Fruit fly (Drosophila melanogaster) whole organism: ENCODE measurements around the gene GramD1B.

ENCODE experiments used
- CG8478 ChIP-seq: fragments of >200 bp; optimal IDR thresholded peaks from 2 replicates; lab custom pipeline; 2018; ENCODE audit warnings: inconsistent platforms
- Dll ChIP-seq: fragments of >200 bp; optimal IDR thresholded peaks from 2 replicates; lab custom pipeline; 2017
- EcR ChIP-seq, 2 experiments: fragments of >200 bp; optimal IDR thresholded peaks; 2 replicates each; lab custom pipeline; 2017; ENCODE audit warnings: missing biosample characterization in 2 of 2, missing genetic modification characterization in 2 of 2, missing genetic modification reagents in 2 of 2
- pan ChIP-seq: fragments of >200 bp; optimal IDR thresholded peaks from 2 replicates; lab custom pipeline; 2017
- psq ChIP-seq: fragments of >200 bp; optimal IDR thresholded peaks from 2 replicates; lab custom pipeline; 2017
- usp ChIP-seq: fragments of >200 bp; optimal IDR thresholded peaks from 2 replicates; lab custom pipeline; 2017; ENCODE audit warnings: missing biosample characterization, missing genetic modification characterization, mixed read lengths

Gene GramD1B

DNA sequence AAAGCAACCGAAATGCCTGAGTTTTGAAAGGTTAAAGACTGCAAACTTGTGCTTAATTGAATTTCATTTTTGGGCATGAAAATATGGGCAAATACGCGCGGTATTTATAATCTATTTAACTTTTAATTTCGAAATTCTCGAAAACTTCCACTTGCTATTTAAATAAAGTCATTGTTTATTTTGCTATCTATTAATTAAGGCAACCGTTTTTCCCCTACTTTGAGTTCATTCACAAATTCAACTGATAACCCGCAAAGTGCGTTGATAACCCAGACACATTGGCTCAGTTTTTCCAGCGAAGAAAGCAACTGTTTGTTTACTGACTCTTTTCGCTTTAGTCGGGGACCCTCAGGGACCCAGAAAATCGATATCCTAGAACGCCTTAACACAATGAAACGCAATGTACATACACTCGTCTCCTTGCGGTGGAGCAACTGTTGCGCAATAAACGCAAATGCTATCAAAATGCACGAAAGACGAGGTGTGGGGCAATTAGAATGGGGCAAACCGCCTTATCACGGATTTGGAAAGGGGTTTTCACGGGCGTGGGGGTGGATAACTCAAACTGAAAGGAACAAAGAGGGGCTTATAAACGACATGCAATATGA is 1.3 kb downstream of the GramD1B start:
- no peak for TF ChIP-seq Dll (lab: Kevin White, UChicago)
- TF ChIP-seq CG8478 (lab: Kevin White, UChicago) = no peak
- no peak for TF ChIP-seq usp (GFP tag; lab: Kevin White, UChicago)
- no peak for TF ChIP-seq pan
- no peak for TF ChIP-seq psq
- peak in 1 of 2 experiments; percentile 9 for TF ChIP-seq EcR (GFP tag; optimal IDR thresholded peaks at IDR 0.05; lab: Kevin White, UChicago)

dm6 chr2L:3371340-3371739 is 1.8 kb downstream of the GramD1B start:
- no peak for TF ChIP-seq pan
- TF ChIP-seq usp (GFP tag; lab: Kevin White, UChicago) = no peak
- no peak for TF ChIP-seq Dll (lab: Kevin White, UChicago)

- no peak for TF ChIP-seq pan
- TF ChIP-seq Dll (lab: Kevin White, UChicago) = no peak
- no peak for TF ChIP-seq CG8478 (lab: Kevin White, UChicago)
- TF ChIP-seq psq = no peak
- TF ChIP-seq EcR (GFP tag; optimal IDR thresholded peaks at IDR 0.05; lab: Kevin White, UChicago) = no peak
- no peak for TF ChIP-seq usp (GFP tag; lab: Kevin White, UChicago)
Measured at dm6 chr2L:3370920-3371319, 2.3 kb downstream of the GramD1B start.

- no peak for TF ChIP-seq EcR (GFP tag; optimal IDR thresholded peaks at IDR 0.05; lab: Kevin White, UChicago)
- TF ChIP-seq Dll (lab: Kevin White, UChicago) = no peak
- TF ChIP-seq psq = no peak
- TF ChIP-seq CG8478 (lab: Kevin White, UChicago) = no peak
- no peak for TF ChIP-seq pan
Measured at dm6 chr2L:3369822-3370221, 3.4 kb downstream of the GramD1B start.

DNA sequence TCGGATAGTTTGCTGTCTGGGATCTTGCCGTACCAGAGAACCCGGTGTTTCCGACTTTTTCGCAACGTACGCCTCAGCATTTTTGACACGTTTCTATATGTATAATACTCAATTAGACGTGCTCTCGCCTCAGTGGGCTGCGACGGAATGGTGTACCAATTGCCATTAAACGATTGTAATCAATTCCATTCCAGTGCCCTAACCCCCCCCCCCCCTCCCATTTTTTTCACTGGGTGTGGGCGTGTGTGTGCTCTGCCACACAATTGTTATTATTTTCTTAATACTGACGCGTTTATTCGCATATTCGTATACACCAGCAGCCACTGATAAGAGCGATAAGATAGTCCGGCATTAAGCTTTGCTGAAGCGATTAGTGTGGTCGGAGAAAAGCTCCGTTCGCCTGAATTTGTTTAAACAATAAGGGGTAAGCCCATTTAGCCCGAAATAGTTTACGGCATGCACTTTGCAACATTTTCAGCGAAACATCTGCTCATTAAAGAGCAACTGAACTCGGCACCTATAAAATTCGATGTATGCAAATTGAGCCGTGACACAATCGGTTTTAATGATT is 4.0 kb downstream of the GramD1B start:
- TF ChIP-seq pan (no peak), Dll (lab: Kevin White, UChicago) (no peak)

- TF ChIP-seq Dll (lab: Kevin White, UChicago) (no peak), EcR (GFP tag; optimal IDR thresholded peaks at IDR 0.05; lab: Kevin White, UChicago) (no peak), pan (no peak), psq (no peak), CG8478 (lab: Kevin White, UChicago) (no peak), usp (GFP tag; lab: Kevin White, UChicago) (no peak)
Measured at dm6 chr2L:3368425-3368824, 4.7 kb downstream of the GramD1B start.

DNA sequence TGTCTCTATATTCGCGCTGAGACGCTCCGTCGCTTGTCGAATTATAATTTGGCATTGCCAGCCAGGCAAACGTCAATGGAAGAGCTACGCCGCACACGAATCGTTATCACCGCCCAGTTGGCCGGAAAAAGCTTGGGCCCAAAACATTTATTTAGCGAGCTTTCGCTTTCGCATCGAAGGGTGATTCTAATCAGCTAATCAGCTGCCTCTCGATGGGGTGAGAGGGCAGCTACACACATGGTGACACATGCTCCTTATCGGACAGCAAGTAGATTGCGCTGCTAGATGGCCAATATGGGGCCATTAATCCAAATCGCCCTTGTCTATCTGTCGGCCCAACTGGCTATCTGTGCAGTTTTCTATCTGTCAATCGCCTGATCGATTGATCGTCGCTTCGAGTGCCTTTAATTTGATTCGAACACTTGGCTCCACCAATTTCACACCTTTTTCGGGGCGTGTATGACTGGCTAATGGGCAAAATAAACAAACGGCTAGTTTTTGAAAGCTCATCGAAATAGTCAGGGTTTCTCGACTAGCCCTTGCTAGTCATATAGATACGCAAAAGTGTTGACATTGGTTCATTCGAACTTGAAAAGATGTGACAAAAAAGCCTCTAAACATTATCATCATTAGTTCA is 7.0 kb downstream of the GramD1B start:
- no peak for TF ChIP-seq Dll (lab: Kevin White, UChicago)
- TF ChIP-seq pan = no peak
- no peak for TF ChIP-seq EcR (GFP tag; optimal IDR thresholded peaks at IDR 0.05; lab: Kevin White, UChicago)
- no peak for TF ChIP-seq CG8478 (lab: Kevin White, UChicago)
- TF ChIP-seq psq = no peak
- no peak for TF ChIP-seq usp (GFP tag; lab: Kevin White, UChicago)

DNA sequence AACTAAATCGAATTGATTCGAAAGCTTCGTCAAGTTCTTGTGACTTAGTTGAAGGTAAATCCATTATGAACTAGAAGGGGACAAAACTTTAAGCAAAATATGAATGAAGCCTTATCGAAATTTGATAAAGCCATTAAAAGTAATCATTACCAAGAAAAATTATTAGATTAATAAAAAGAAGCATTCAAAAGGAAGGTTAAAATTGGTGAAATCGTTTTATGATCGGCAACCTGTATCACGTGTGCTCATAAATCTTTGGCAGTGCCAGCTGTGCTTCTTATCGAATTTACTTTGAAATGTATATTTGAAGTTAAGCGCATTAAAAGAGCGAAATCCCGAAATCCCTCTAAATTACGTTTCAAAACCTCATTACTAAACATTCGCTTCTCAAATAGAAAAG is 11.4 kb downstream of the GramD1B start:
- TF ChIP-seq usp (GFP tag; lab: Kevin White, UChicago) (no peak), pan (no peak), EcR (GFP tag; optimal IDR thresholded peaks at IDR 0.05; lab: Kevin White, UChicago) (no peak), Dll (lab: Kevin White, UChicago) (no peak), psq (no peak), CG8478 (lab: Kevin White, UChicago) (no peak)

DNA sequence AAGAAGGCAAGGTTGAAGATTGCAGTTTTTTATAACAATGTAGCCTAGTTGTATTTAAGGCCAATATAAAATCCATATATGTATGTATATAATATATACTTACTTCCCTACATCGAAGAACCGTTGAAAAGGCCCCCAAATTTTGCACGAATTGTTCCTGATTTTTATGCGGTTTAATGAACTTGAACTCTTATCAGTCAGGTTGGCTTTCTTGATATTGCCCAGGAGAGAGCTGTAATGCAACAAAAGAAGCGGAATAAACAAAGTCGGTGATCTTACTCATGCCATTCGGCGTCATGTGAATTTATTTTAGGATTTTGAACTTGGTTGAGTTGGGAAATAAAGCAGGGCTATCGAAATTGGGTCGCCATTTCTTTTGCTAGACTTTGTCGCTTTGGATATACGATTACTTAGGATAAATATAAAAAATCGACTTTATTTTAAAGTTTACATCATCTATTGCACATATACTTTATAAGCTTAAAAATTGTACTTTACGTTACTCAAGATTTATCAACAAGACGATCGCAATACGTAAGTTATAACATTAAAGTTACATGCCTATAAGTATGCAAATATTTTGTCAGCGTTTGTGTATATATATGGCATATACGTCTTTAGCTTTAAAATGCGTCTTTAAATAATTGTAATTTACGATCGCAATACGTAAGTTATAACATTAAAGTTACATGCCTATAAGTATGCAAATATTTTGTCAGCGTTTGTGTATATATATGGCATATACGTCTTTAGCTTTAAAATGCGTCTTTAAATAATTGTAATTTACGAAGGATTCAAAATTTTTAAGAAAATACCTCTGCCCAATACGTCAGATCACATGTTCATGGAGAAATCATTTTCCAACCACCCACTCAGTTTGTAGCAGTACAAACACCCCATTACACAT is 16.1 kb downstream of the GramD1B start, which contains the start of gene CG8838:
TSS of gene CG8838 (plus strand) at position 857 of the 907 bp plus-strand sequence.
- no peak for TF ChIP-seq psq
- no peak for TF ChIP-seq pan
- TF ChIP-seq Dll (lab: Kevin White, UChicago) = no peak
- no peak for TF ChIP-seq CG8478 (lab: Kevin White, UChicago)
- TF ChIP-seq usp (GFP tag; lab: Kevin White, UChicago) = no peak

DNA sequence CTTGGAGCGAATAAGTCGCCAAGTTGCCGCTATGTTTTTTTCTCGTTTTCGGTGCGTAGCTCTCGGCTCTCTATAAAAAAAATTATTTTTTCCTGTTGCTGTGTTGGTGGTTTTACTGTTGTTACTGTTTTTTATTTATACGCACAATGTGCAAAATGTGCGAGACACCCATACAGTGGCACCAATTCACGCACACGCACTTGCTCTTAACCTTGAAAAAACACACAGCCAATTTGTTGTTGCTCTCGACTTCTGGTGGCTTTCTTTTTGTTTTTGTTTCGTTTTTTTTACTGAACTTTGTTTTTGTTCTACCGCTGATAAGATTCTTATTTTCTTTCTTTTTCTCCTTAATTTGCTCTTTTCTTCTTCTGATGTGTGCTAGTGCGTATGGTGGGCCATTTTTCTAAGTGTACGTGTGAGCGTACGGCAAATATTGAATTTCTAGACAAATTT is 17.0 kb downstream of the GramD1B start:
- no peak for TF ChIP-seq usp (GFP tag; lab: Kevin White, UChicago)
- no peak for TF ChIP-seq Dll (lab: Kevin White, UChicago)
- no peak for TF ChIP-seq CG8478 (lab: Kevin White, UChicago)
- no peak for TF ChIP-seq EcR (GFP tag; optimal IDR thresholded peaks at IDR 0.05; lab: Kevin White, UChicago)
- TF ChIP-seq pan = no peak
- TF ChIP-seq psq = no peak

DNA sequence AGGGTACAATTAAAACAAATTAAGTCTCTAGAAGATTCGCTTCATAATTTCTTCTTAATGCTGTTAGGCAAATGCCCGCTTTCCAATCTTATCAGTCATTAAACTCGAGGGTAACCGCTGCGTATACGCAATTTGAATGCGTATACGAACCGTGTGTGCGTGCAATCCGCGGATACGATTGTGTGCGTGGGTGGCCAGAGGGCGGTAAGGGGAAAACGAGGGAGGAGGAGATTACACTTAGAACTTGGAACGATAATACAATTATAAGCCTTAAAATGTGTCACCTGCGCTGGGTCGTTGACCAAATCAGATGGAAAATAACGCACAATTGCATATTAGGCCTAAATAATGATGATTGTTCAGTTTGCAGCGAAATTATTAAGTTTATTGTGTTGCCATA is 17.4 kb downstream of the GramD1B start:
- TF ChIP-seq usp (GFP tag; lab: Kevin White, UChicago) (no peak), Dll (lab: Kevin White, UChicago) (no peak), CG8478 (lab: Kevin White, UChicago) (no peak), psq (no peak), pan (no peak), EcR (GFP tag; optimal IDR thresholded peaks at IDR 0.05; lab: Kevin White, UChicago) (no peak)
